Worm (Caenorhabditis elegans) whole organism, early embryonic: ENCODE measurements around the gene lec-12.

Source experiments
- F13C5.2 ChIP-seq: sonication (generic microtip); optimal IDR thresholded peaks from 2 replicates; lab custom pipeline; 2017; ENCODE audit warnings: mild to moderate bottlenecking, missing genetic modification characterization, inconsistent platforms, missing compliant biosample characterization
- aly-1 ChIP-seq: sonication (generic microtip); optimal IDR thresholded peaks from 2 replicates; lab custom pipeline; 2016; ENCODE audit warnings: missing genetic modification characterization, missing compliant biosample characterization
- ama-1 ChIP-seq: fragments of 150-350 bp; optimal IDR thresholded peaks from 2 replicates; lab custom pipeline; 2014
- ceh-36 ChIP-seq: sonication (generic microtip); optimal IDR thresholded peaks from 2 replicates; lab custom pipeline; 2016; ENCODE audit warnings: missing genetic modification characterization, inconsistent platforms, missing compliant biosample characterization
- flt-1 ChIP-seq: fragments of 200-800 bp; sonication (Bioruptor generic); IDR thresholded peaks from 2 replicates; pipeline ENCODE4 v1.3.6; 2022; ENCODE audit warnings: missing genetic modification characterization, missing compliant biosample characterization
- hmbx-1 ChIP-seq: sonication (generic microtip); optimal IDR thresholded peaks from 2 replicates; lab custom pipeline; 2016; ENCODE audit warnings: mild to moderate bottlenecking, missing genetic modification characterization, missing compliant biosample characterization
- pes-1 ChIP-seq: fragments of 200-800 bp; sonication (Bioruptor generic); IDR thresholded peaks from 2 replicates; pipeline ENCODE4 v1.3.6; 2022; ENCODE audit warnings: missing genetic modification reagents, missing genetic modification characterization, missing compliant biosample characterization
- scrt-1 ChIP-seq: fragments of 200-800 bp; sonication (Bioruptor generic); IDR thresholded peaks from 2 replicates; pipeline ENCODE4 v1.3.6; 2022; ENCODE audit warnings: missing genetic modification characterization, missing compliant biosample characterization
- sea-1 ChIP-seq: fragments of 200-800 bp; sonication (Bioruptor generic); conservative IDR thresholded peaks from 2 replicates; pipeline ENCODE4 v1.3.6; 2022; ENCODE audit warnings: missing genetic modification characterization, missing compliant biosample characterization
- tra-4 ChIP-seq: sonication (generic microtip); optimal IDR thresholded peaks from 2 replicates; lab custom pipeline; 2017; ENCODE audit warnings: missing genetic modification characterization, missing compliant biosample characterization

DNA sequence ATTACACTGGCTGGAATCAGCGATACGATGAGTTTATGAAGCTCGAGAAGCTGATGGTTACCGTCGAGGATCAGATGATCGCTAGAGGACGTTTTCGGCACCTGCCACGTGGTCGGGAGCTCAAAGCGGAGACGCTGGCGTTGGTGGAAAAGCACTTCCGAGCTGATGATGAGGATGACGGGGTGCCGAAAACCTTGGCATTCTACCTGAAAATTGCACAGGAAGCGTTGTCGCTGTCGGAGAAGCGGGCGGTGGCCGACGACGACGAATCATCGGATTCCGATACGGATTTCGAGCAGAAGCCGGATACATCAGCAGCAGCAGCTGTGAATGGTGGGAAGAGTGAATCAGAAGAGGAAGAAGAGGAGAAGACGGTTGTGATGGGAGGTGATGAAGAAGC lies 9.4 kb upstream of the lec-12 start:
- TF ChIP-seq hmbx-1 (no peak), scrt-1 (GFP tag; lab: Robert Waterston, UW) (no peak), F13C5.2 (tag; lab: Kevin White, UChicago) (no peak), ama-1 (lab: Kevin White, UChicago) (no peak), flt-1 (GFP tag; lab: Robert Waterston, UW) (no peak), ceh-36 (no peak), pes-1 (GFP tag; lab: Robert Waterston, UW) (no peak), tra-4 (tag; lab: Kevin White, UChicago) (no peak), sea-1 (GFP tag; lab: Robert Waterston, UW) (no peak), aly-1 (tag; lab: Kevin White, UChicago) (no peak)
